Worm (Caenorhabditis elegans): Measurements from ENCODE around the gene chil-24.
"Not testable (repeated sequence)": the region's sequence is repeated elsewhere in the genome, so short reads cannot be mapped to it uniquely, and the experiment has no call there.

The chil-24 gene

DNA sequence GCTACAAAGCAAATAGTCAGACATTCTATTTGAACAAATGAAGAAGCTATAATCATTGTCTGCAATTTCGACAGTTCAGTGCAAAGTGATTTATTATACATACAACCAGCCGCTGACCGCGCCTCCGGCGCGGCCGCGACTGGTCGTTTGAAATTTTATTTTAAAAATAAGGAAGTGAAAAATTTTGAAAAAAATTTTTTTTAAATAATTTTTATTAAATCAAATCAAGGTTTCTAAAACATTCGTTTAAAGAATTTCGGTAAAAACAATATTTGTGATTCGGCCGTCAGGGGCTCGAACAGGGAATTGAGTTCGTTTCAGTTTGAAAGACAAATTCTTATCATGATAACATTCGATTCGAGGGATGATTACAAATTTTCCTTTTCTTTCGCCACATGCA, 43.2 kb downstream of the chil-24 start, which contains the start of gene Y27F2A.10:
TSS of gene Y27F2A.10 (minus strand) at position 101 of the 400 bp plus-strand sequence.
- TF ChIP-seq blmp-1 (tag; optimal IDR thresholded peaks at IDR 0.05), result no peak
- TF ChIP-seq lin-32 (GFP tag; optimal IDR thresholded peaks at IDR 0.05), result no peak
- TF ChIP-seq lin-13 (tag; optimal IDR thresholded peaks at IDR 0.05), result no peak
- TF ChIP-seq pha-4 (tag; optimal IDR thresholded peaks at IDR 0.05), result no peak
- TF ChIP-seq ztf-11 (tag; optimal IDR thresholded peaks at IDR 0.05), result no peak
- no peak for TF ChIP-seq mls-2 (tag; optimal IDR thresholded peaks at IDR 0.05)
- no peak for TF ChIP-seq nhr-2 (tag; optimal IDR thresholded peaks at IDR 0.05)
- TF ChIP-seq nhr-76 (tag; optimal IDR thresholded peaks at IDR 0.05), result no peak
- no peak for TF ChIP-seq sptf-1 (tag; optimal IDR thresholded peaks at IDR 0.05)
- no peak for TF ChIP-seq unc-120 (tag; optimal IDR thresholded peaks at IDR 0.05; ENCODE audit: poor library complexity, severe bottlenecking)
- no peak for TF ChIP-seq nhr-237 (tag; optimal IDR thresholded peaks at IDR 0.05)
- no peak for TF ChIP-seq unc-62 (GFP tag; optimal IDR thresholded peaks at IDR 0.05)
- no peak for TF ChIP-seq sem-2 (GFP tag; optimal IDR thresholded peaks at IDR 0.05)

DNA sequence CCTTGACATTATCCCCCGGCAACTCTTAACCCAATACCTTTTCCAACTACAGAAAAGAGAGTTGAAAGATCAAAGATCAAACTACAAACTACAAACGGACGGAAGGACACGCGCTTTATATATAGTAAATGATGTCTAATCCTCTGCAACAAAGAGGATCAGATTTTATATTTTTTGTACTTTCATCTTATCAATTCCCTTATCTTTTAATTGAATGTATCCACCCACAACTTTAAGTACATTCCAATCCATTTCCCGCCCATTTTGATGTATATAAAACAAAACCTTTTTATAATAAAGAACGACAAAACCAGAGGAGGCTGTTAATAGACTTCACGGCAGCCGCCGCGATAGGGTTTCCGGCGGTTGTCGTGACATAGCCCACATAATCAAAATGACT, 48.7 kb downstream of the chil-24 start, which contains the start of gene sri-40:
TSS of gene sri-40 (plus strand) at position 301 of the 400 bp plus-strand sequence.
- not testable (repeated sequence) for TF ChIP-seq ces-1 (GFP tag; optimal IDR thresholded peaks at IDR 0.05); blmp-1 (tag; optimal IDR thresholded peaks at IDR 0.05); mls-2 (tag; optimal IDR thresholded peaks at IDR 0.05)
